Worm (Caenorhabditis elegans) whole organism, young adult: Measurements from ENCODE around the gene F21C10.10.

ENCODE experiments used
- F39B2.1 ChIP-seq: fragments of 200-800 bp; sonication (Bioruptor generic); IDR thresholded peaks from 2 replicates; pipeline ENCODE4 v1.3.6; 2022; ENCODE audit warnings: missing genetic modification reagents, missing genetic modification characterization, missing compliant biosample characterization
- ama-1 ChIP-seq, 3 experiments: fragments of 150-350 bp in 1 of 3; sonication (generic microtip) in 2 of 3; optimal IDR thresholded peaks; 2 replicates each; lab custom pipeline; 2014 to 2018; ENCODE audit warnings: missing biosample characterization in 2 of 3, missing genetic modification characterization in 2 of 3, missing genetic modification reagents in 2 of 3
- aptf-2 ChIP-seq: fragments of 200-800 bp; sonication (Bioruptor generic); conservative IDR thresholded peaks from 2 replicates; pipeline ENCODE4 v1.3.6; 2022; ENCODE audit warnings: missing genetic modification reagents, missing genetic modification characterization, missing compliant biosample characterization
- chd-7 ChIP-seq: sonication (generic microtip); optimal IDR thresholded peaks from 2 replicates; lab custom pipeline; 2016; ENCODE audit warnings: mild to moderate bottlenecking, missing genetic modification characterization, moderate library complexity, missing compliant biosample characterization
- dpl-1 ChIP-seq: fragments of 150-350 bp; optimal IDR thresholded peaks from 2 replicates; lab custom pipeline; 2014; ENCODE audit warnings: missing biosample characterization, missing genetic modification reagents, missing genetic modification characterization
- fkh-3 ChIP-seq: sonication (generic microtip); optimal IDR thresholded peaks from 2 replicates; lab custom pipeline; 2016; ENCODE audit warnings: mild to moderate bottlenecking, missing genetic modification characterization, missing compliant biosample characterization
- hmg-20 ChIP-seq: fragments of 200-800 bp; sonication (Bioruptor generic); IDR thresholded peaks from 2 replicates; pipeline ENCODE4 v1.3.6; 2022; ENCODE audit warnings: missing genetic modification reagents, missing genetic modification characterization, missing compliant biosample characterization
- lsy-27 ChIP-seq: sonication (generic microtip); optimal IDR thresholded peaks from 2 replicates; lab custom pipeline; 2017; ENCODE audit warnings: missing genetic modification characterization, mild to moderate bottlenecking, missing compliant biosample characterization, antibody characterized with exemption, missing genotype, borderline replicate concordance; ENCODE audit not compliant: insufficient read depth
- mel-28 ChIP-seq: sonication (generic microtip); optimal IDR thresholded peaks from 2 replicates; lab custom pipeline; 2016; ENCODE audit warnings: borderline replicate concordance, mild to moderate bottlenecking, missing genetic modification characterization, missing compliant biosample characterization
- mxl-1 ChIP-seq: sonication (generic microtip); optimal IDR thresholded peaks from 2 replicates; lab custom pipeline; 2016; ENCODE audit warnings: missing genetic modification characterization, missing compliant biosample characterization
- pha-4 ChIP-seq: fragments of 150-350 bp; sonication (generic microtip); optimal IDR thresholded peaks from 2 replicates; lab custom pipeline; 2014; ENCODE audit warnings: missing biosample characterization, missing genetic modification reagents, missing genetic modification characterization
- unc-62 ChIP-seq: fragments of 150-350 bp; optimal IDR thresholded peaks from 2 replicates; lab custom pipeline; 2014; ENCODE audit warnings: missing biosample characterization, missing genetic modification reagents, missing genetic modification characterization

DNA sequence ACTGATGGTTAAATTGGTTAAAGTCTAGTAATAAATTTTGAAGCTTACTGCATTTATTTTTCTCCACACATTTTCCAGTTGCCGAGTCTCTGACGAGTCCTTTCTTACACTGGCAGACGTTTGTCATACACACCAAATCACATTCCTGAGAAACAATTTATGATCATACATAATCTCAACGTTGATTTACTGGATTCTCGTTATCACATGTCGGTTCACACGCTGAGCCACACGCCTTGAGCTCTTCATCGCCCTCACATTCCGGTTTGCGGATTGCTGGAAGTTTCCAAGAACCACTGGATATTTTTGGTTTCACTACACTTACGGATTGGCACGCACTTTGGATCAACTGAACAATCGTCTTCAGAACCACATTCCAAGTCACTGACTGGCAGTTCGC is 40.4 kb upstream of the F21C10.10 start:
- TF ChIP-seq pha-4 (tag; lab: Kevin White, UChicago) (no peak), mxl-1 (tag; lab: Kevin White, UChicago) (no peak), aptf-2 (GFP tag; lab: Robert Waterston, UW) (no peak), mel-28 (no peak), ama-1 (optimal IDR thresholded peaks at IDR 0.05; lab: Kevin White, UChicago) (no peak), ama-1 (GFP tag; optimal IDR thresholded peaks at IDR 0.05; lab: Kevin White, UChicago) (no peak), unc-62 (GFP tag; lab: Kevin White, UChicago) (no peak), hmg-20 (GFP tag; lab: Robert Waterston, UW) (no peak), fkh-3 (tag; lab: Kevin White, UChicago) (no peak), chd-7 (tag; lab: Kevin White, UChicago) (no peak), lsy-27 (tag; lab: Kevin White, UChicago) (no peak), dpl-1 (GFP tag; lab: Kevin White, UChicago) (no peak), F39B2.1 (GFP tag; lab: Robert Waterston, UW) (no peak)
